Fruit fly (Drosophila melanogaster): ENCODE data around the gene CG33689.
A peak's percentile ranks its signal among the peaks of the same experiment; 100 is the strongest.

CG33689 gene

DNA sequence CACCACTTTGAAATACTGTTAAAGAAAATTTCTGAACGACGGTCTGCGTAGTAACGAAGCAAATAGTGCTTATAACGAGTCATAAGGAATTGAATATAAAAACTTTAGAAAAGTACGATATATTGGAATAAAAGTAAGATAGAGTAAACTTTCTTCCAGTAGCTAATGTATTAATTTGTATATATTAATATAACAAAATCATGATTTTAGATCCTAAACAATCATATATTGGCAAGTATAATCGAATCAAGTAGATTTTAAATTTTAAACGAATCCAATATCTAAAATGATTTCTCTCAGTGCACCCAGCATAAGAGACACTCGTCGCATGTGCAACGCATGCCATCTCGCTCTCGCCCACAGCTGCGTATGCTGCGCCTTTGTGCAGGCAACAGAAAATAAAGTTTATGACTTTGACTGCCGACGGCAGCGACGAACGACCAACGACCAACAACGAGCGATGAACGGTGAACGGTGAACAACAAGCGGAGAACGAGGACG lies 18.6 kb upstream of the CG33689 start (continued):
- TF ChIP-seq HmgD (GFP tag; optimal IDR thresholded peaks at IDR 0.05): no peak
- TF ChIP-seq D19B (GFP tag; optimal IDR thresholded peaks at IDR 0.05): no peak
- TF ChIP-seq amos (GFP tag; IDR thresholded peaks at IDR 0.05; ENCODE audit: partially characterized antibody): no peak
- TF ChIP-seq Hsf (GFP tag; optimal IDR thresholded peaks at IDR 0.05): no peak
- no peak for TF ChIP-seq cad (GFP tag; optimal IDR thresholded peaks at IDR 0.05)
- no peak for TF ChIP-seq CG4730 (GFP tag; IDR thresholded peaks at IDR 0.05)
- no peak for TF ChIP-seq vvl (GFP tag; IDR thresholded peaks at IDR 0.05)
- TF ChIP-seq CG10209 (GFP tag; optimal IDR thresholded peaks at IDR 0.05): no peak
- no peak for TF ChIP-seq CG12942 (GFP tag; optimal IDR thresholded peaks at IDR 0.05)
- no peak for TF ChIP-seq Fer1 (GFP tag; optimal IDR thresholded peaks at IDR 0.05)
- no peak for TF ChIP-seq gfzf (GFP tag; optimal IDR thresholded peaks at IDR 0.05)
- TF ChIP-seq CG10431 (GFP tag; optimal IDR thresholded peaks at IDR 0.05): no peak
- no peak for TF ChIP-seq gsb-n (tag; optimal IDR thresholded peaks at IDR 0.05)
- TF ChIP-seq ham (GFP tag; IDR thresholded peaks at IDR 0.05): no peak
- no peak for TF ChIP-seq Asciz (GFP tag; optimal IDR thresholded peaks at IDR 0.05)
- no peak for TF ChIP-seq CG31388 (GFP tag; optimal IDR thresholded peaks at IDR 0.05)
- no peak for TF ChIP-seq Pdp1 (GFP tag; optimal IDR thresholded peaks at IDR 0.05)
- TF ChIP-seq CG13894 (tag; optimal IDR thresholded peaks at IDR 0.05): no peak
- TF ChIP-seq gro (GFP tag; optimal IDR thresholded peaks at IDR 0.05): no peak
- TF ChIP-seq caup (GFP tag; optimal IDR thresholded peaks at IDR 0.05; ENCODE audit: severe bottlenecking): no peak
- TF ChIP-seq MTF-1 (GFP tag; optimal IDR thresholded peaks at IDR 0.05; ENCODE audit: borderline replicate concordance): no peak
- no peak for TF ChIP-seq Nf-YA (GFP tag; IDR thresholded peaks at IDR 0.05)
- TF ChIP-seq CG18262 (tag; optimal IDR thresholded peaks at IDR 0.05): peak; percentile 13
- no peak for TF ChIP-seq Lim3 (GFP tag; IDR thresholded peaks at IDR 0.05)
- 0 out of 2 replicates have a peak, but pooled peaks have one; percentile 10 for TF ChIP-seq esg (GFP tag; conservative IDR thresholded peaks at IDR 0.05)
- TF ChIP-seq sug (tag; optimal IDR thresholded peaks at IDR 0.05): no peak
- no peak for TF ChIP-seq CG10959 (GFP tag; IDR thresholded peaks at IDR 0.05)
- TF ChIP-seq Dref (GFP tag; IDR thresholded peaks at IDR 0.05): no peak
- TF ChIP-seq MESR4 (GFP tag; optimal IDR thresholded peaks at IDR 0.05): no peak
- TF ChIP-seq dpn (GFP tag; optimal IDR thresholded peaks at IDR 0.05): no peak
- no peak for TF ChIP-seq onecut (GFP tag; IDR thresholded peaks at IDR 0.05)
- no peak for TF ChIP-seq CG6654 (GFP tag; optimal IDR thresholded peaks at IDR 0.05)
- TF ChIP-seq CG7928 (GFP tag; optimal IDR thresholded peaks at IDR 0.05): no peak
- TF ChIP-seq al (GFP tag; IDR thresholded peaks at IDR 0.05): no peak
- no peak for TF ChIP-seq Atf-2 (GFP tag; optimal IDR thresholded peaks at IDR 0.05)
- TF ChIP-seq CTCF (GFP tag; optimal IDR thresholded peaks at IDR 0.05): no peak
- no peak for TF ChIP-seq Fer3 (tag; optimal IDR thresholded peaks at IDR 0.05)
- no peak for TF ChIP-seq CG12219 (GFP tag; optimal IDR thresholded peaks at IDR 0.05)
- TF ChIP-seq btn (GFP tag; optimal IDR thresholded peaks at IDR 0.05): no peak
- peak; percentile 30 for TF ChIP-seq CG17359 (tag; optimal IDR thresholded peaks at IDR 0.05)
- TF ChIP-seq ro (GFP tag; IDR thresholded peaks at IDR 0.05): no peak
- no peak for TF ChIP-seq slou (GFP tag; optimal IDR thresholded peaks at IDR 0.05)
- no peak for TF ChIP-seq CG2889 (GFP tag; IDR thresholded peaks at IDR 0.05)
- peak; percentile 17 for TF ChIP-seq Sox102F (GFP tag; optimal IDR thresholded peaks at IDR 0.05)
- TF ChIP-seq Spps (tag; optimal IDR thresholded peaks at IDR 0.05): peak; percentile 18
- no peak for TF ChIP-seq gcm (GFP tag; optimal IDR thresholded peaks at IDR 0.05)
- no peak for TF ChIP-seq row (GFP tag; IDR thresholded peaks at IDR 0.05)
- no peak for TF ChIP-seq sd (tag; optimal IDR thresholded peaks at IDR 0.05)
- no peak for TF ChIP-seq CG9797 (GFP tag; optimal IDR thresholded peaks at IDR 0.05)
- no peak for TF ChIP-seq br (optimal IDR thresholded peaks at IDR 0.05)
- TF ChIP-seq vnd (GFP tag; IDR thresholded peaks at IDR 0.05; ENCODE audit: partially characterized antibody): no peak
- TF ChIP-seq Dll (GFP tag; IDR thresholded peaks at IDR 0.05; ENCODE audit: partially characterized antibody): no peak
